Fruit fly (Drosophila melanogaster) whole organism, embryonic: Measurements from ENCODE around the gene ph-p.

Experiments used
- Ada2b ChIP-seq: fragments of 200-800 bp; sonication (Bioruptor generic); IDR thresholded peaks from 2 replicates; pipeline ENCODE4 v1.3.6; 2022; ENCODE audit warnings: missing biosample characterization, missing genetic modification characterization
- CG10321 ChIP-seq: fragments of 200-800 bp; sonication (Bioruptor generic); IDR thresholded peaks from 2 replicates; pipeline ENCODE4 v1.3.6; 2022; ENCODE audit warnings: missing biosample characterization, missing genetic modification characterization
- CG10462 ChIP-seq: fragments of 200-800 bp; sonication (Bioruptor generic); optimal IDR thresholded peaks from 2 replicates; lab custom pipeline; 2016; ENCODE audit warnings: missing biosample characterization, missing genetic modification characterization
- CG11085 ChIP-seq: fragments of 200-800 bp; sonication (Bioruptor generic); IDR thresholded peaks from 2 replicates; pipeline ENCODE4 v1.3.6; 2022; ENCODE audit warnings: missing biosample characterization, missing genetic modification characterization
- CG11456 ChIP-seq: fragments of 200-800 bp; sonication (Bioruptor generic); IDR thresholded peaks from 3 replicates; pipeline ENCODE4 v1.3.6; 2022; ENCODE audit warnings: missing biosample characterization, missing genetic modification characterization
- CG12155 ChIP-seq: fragments of 200-800 bp; sonication (Bioruptor generic); optimal IDR thresholded peaks from 3 replicates; lab custom pipeline; 2016; ENCODE audit warnings: missing biosample characterization, missing genetic modification characterization
- CG1529 ChIP-seq: fragments of 200-800 bp; sonication (Bioruptor generic); optimal IDR thresholded peaks from 3 replicates; lab custom pipeline; 2018; ENCODE audit warnings: missing biosample characterization, missing genetic modification characterization
- CG17186 ChIP-seq: fragments of 200-800 bp; sonication (Bioruptor generic); optimal IDR thresholded peaks from 3 replicates; lab custom pipeline; 2017; ENCODE audit warnings: missing biosample characterization, missing genetic modification reagents, missing genetic modification characterization
- CG18262 ChIP-seq: fragments of 200-800 bp; optimal IDR thresholded peaks from 3 replicates; lab custom pipeline; 2019; ENCODE audit warnings: missing biosample characterization, mild to moderate bottlenecking, missing genetic modification characterization, moderate library complexity
- CG2199 ChIP-seq: fragments of 200-800 bp; sonication (Bioruptor generic); IDR thresholded peaks from 3 replicates; pipeline ENCODE4 v1.3.6; 2022; ENCODE audit warnings: missing biosample characterization, missing genetic modification characterization
- CG2202 ChIP-seq: fragments of 200-800 bp; sonication (Bioruptor generic); optimal IDR thresholded peaks from 2 replicates; lab custom pipeline; 2018; ENCODE audit warnings: missing biosample characterization, mild to moderate bottlenecking, missing genetic modification characterization
- CG31365 ChIP-seq: fragments of 200-800 bp; sonication (Bioruptor generic); optimal IDR thresholded peaks from 2 replicates; lab custom pipeline; 2018; ENCODE audit warnings: missing biosample characterization, mild to moderate bottlenecking, missing genetic modification characterization
- CG3995 ChIP-seq: fragments of 200-800 bp; sonication (Bioruptor generic); optimal IDR thresholded peaks from 3 replicates; lab custom pipeline; 2016; ENCODE audit warnings: missing biosample characterization, missing genetic modification characterization
- CG4360 ChIP-seq: fragments of 200-800 bp; sonication (Bioruptor generic); IDR thresholded peaks from 2 replicates; pipeline ENCODE4 v1.3.6; 2022; ENCODE audit warnings: missing biosample characterization, missing genetic modification characterization
- CG4424 ChIP-seq: fragments of 200-800 bp; sonication (Bioruptor generic); optimal IDR thresholded peaks from 3 replicates; lab custom pipeline; 2016; ENCODE audit warnings: missing biosample characterization, missing genetic modification characterization
- CG9817 ChIP-seq: fragments of 200-800 bp; sonication (Bioruptor generic); optimal IDR thresholded peaks from 2 replicates; lab custom pipeline; 2018; ENCODE audit warnings: missing biosample characterization, mild to moderate bottlenecking, missing genetic modification characterization, moderate library complexity
- D ChIP-seq, 2 experiments: fragments of 200-800 bp in 1 of 2; fragments of >200 bp in 1 of 2; sonication (Bioruptor generic) in 1 of 2; optimal IDR thresholded peaks; 2 replicates in 1 of 2; 3 replicates in 1 of 2; lab custom pipeline; 2017; ENCODE audit warnings: mild to moderate bottlenecking in 1 of 2, missing biosample characterization in 1 of 2, missing genetic modification characterization in 1 of 2, missing genetic modification reagents in 1 of 2
- Dip2 ChIP-seq: fragments of 200-800 bp; sonication (Bioruptor generic); IDR thresholded peaks from 2 replicates; pipeline ENCODE4 v1.3.6; 2022; ENCODE audit warnings: missing biosample characterization, missing genetic modification characterization
- Eip74EF ChIP-seq, 2 experiments: fragments of 200-800 bp in 1 of 2; fragments of >200 bp in 1 of 2; sonication (Bioruptor generic) in 1 of 2; optimal IDR thresholded peaks; 2 replicates each; lab custom pipeline; 2017 to 2019; ENCODE audit warnings: missing biosample characterization in 2 of 2, missing genetic modification characterization in 2 of 2, mild to moderate bottlenecking in 1 of 2, moderate library complexity in 1 of 2
- GATAe ChIP-seq: fragments of 200-800 bp; sonication (Bioruptor generic); conservative IDR thresholded peaks from 2 replicates; pipeline ENCODE4 v1.3.6; 2022; ENCODE audit warnings: missing biosample characterization, missing genetic modification characterization
- Gsc ChIP-seq: fragments of 200-800 bp; sonication (Bioruptor generic); IDR thresholded peaks from 2 replicates; pipeline ENCODE4 v1.3.6; 2022; ENCODE audit warnings: missing biosample characterization, missing genetic modification characterization
- HLH4C ChIP-seq: fragments of 200-800 bp; sonication (Bioruptor generic); IDR thresholded peaks from 3 replicates; pipeline ENCODE4 v1.3.6; 2022; ENCODE audit warnings: missing biosample characterization, missing genetic modification characterization; ENCODE audit not compliant: partially characterized antibody
- Hand ChIP-seq: fragments of 200-800 bp; sonication (Bioruptor generic); optimal IDR thresholded peaks from 2 replicates; lab custom pipeline; 2017; ENCODE audit warnings: mild to moderate bottlenecking, missing biosample characterization, missing genetic modification reagents, missing genetic modification characterization
- Hmr ChIP-seq: fragments of 200-800 bp; sonication (Bioruptor generic); optimal IDR thresholded peaks from 3 replicates; lab custom pipeline; 2017; ENCODE audit warnings: mild to moderate bottlenecking, missing biosample characterization, missing genetic modification reagents, missing genetic modification characterization
- Hr78 ChIP-seq, 2 experiments: fragments of 200-800 bp in 1 of 2; fragments of >200 bp in 1 of 2; sonication (Bioruptor generic) in 1 of 2; optimal IDR thresholded peaks; 2 replicates each; lab custom pipeline; 2017 to 2019; ENCODE audit warnings: missing biosample characterization in 2 of 2, missing genetic modification characterization in 2 of 2, mild to moderate bottlenecking in 1 of 2, moderate library complexity in 1 of 2
- Hsf ChIP-seq: fragments of 200-800 bp; sonication (Bioruptor generic); optimal IDR thresholded peaks from 3 replicates; lab custom pipeline; 2016; ENCODE audit warnings: missing biosample characterization, missing genetic modification characterization
- Lpt ChIP-seq: fragments of >200 bp; optimal IDR thresholded peaks from 2 replicates; lab custom pipeline; 2018; ENCODE audit warnings: missing biosample characterization, missing genetic modification characterization
- MTF-1 ChIP-seq: fragments of 200-800 bp; sonication (Bioruptor generic); optimal IDR thresholded peaks from 2 replicates; lab custom pipeline; 2018; ENCODE audit warnings: missing biosample characterization, mild to moderate bottlenecking, missing genetic modification characterization, borderline replicate concordance
- YL-1 ChIP-seq: fragments of 200-800 bp; sonication (Bioruptor generic); optimal IDR thresholded peaks from 3 replicates; lab custom pipeline; 2017; ENCODE audit warnings: missing biosample characterization, mild to moderate bottlenecking, missing genetic modification characterization
- ab ChIP-seq: fragments of 200-800 bp; sonication (Bioruptor generic); optimal IDR thresholded peaks from 2 replicates; lab custom pipeline; 2016; ENCODE audit warnings: missing biosample characterization, missing genetic modification characterization
- ara ChIP-seq: fragments of 200-800 bp; sonication (Bioruptor generic); IDR thresholded peaks from 2 replicates; pipeline ENCODE4 v1.3.6; 2022; ENCODE audit warnings: missing biosample characterization, missing genetic modification characterization
- bigmax ChIP-seq: fragments of 200-800 bp; sonication (Bioruptor generic); optimal IDR thresholded peaks from 2 replicates; lab custom pipeline; 2018; ENCODE audit warnings: missing biosample characterization, mild to moderate bottlenecking, missing genetic modification characterization
- dimm ChIP-seq: fragments of 200-800 bp; sonication (Bioruptor generic); IDR thresholded peaks from 2 replicates; pipeline ENCODE4 v1.3.6; 2022; ENCODE audit warnings: missing biosample characterization, missing genetic modification characterization
- disco-r ChIP-seq: fragments of 200-800 bp; sonication (Bioruptor generic); optimal IDR thresholded peaks from 2 replicates; lab custom pipeline; 2016; ENCODE audit warnings: missing biosample characterization, missing genetic modification characterization
- emc ChIP-seq: fragments of 200-800 bp; sonication (Bioruptor generic); optimal IDR thresholded peaks from 2 replicates; lab custom pipeline; 2016; ENCODE audit warnings: missing biosample characterization, missing genetic modification characterization
- eyg ChIP-seq: fragments of 200-800 bp; sonication (Bioruptor generic); optimal IDR thresholded peaks from 3 replicates; lab custom pipeline; 2016; ENCODE audit warnings: missing biosample characterization, missing genetic modification characterization
- gce ChIP-seq: fragments of 200-800 bp; sonication (Bioruptor generic); IDR thresholded peaks from 3 replicates; pipeline ENCODE4 v1.3.6; 2022; ENCODE audit warnings: missing biosample characterization, missing genetic modification characterization
- grn ChIP-seq: fragments of 200-800 bp; sonication (Bioruptor generic); optimal IDR thresholded peaks from 3 replicates; lab custom pipeline; 2017; ENCODE audit warnings: missing biosample characterization, missing genetic modification characterization
- insv ChIP-seq, 2 experiments: fragments of 200-800 bp; sonication (Bioruptor generic); optimal IDR thresholded peaks; 3 replicates each; lab custom pipeline; 2016 to 2018; ENCODE audit warnings: missing biosample characterization in 2 of 2, missing genetic modification characterization in 2 of 2
- knrl ChIP-seq: fragments of 200-800 bp; sonication (Bioruptor generic); IDR thresholded peaks from 3 replicates; pipeline ENCODE4 v1.3.6; 2022; ENCODE audit warnings: missing biosample characterization, missing genetic modification characterization; ENCODE audit not compliant: partially characterized antibody
- pb ChIP-seq: fragments of 200-800 bp; sonication (Bioruptor generic); optimal IDR thresholded peaks from 3 replicates; lab custom pipeline; 2016; ENCODE audit warnings: missing biosample characterization, missing genetic modification characterization
- phol ChIP-seq: fragments of 200-800 bp; sonication (Bioruptor generic); optimal IDR thresholded peaks from 3 replicates; lab custom pipeline; 2018; ENCODE audit warnings: missing biosample characterization, mild to moderate bottlenecking, missing genetic modification characterization, moderate library complexity
- scrt ChIP-seq: fragments of 200-800 bp; sonication (Bioruptor generic); optimal IDR thresholded peaks from 2 replicates; lab custom pipeline; 2018; ENCODE audit warnings: missing biosample characterization, mild to moderate bottlenecking, missing genetic modification characterization, moderate library complexity
- sd ChIP-seq: fragments of 200-800 bp; sonication (Bioruptor generic); optimal IDR thresholded peaks from 3 replicates; lab custom pipeline; 2018; ENCODE audit warnings: missing biosample characterization, mild to moderate bottlenecking, missing genetic modification characterization, moderate library complexity
- slbo ChIP-seq: fragments of 200-800 bp; sonication (Bioruptor generic); IDR thresholded peaks from 2 replicates; pipeline ENCODE4 v1.3.6; 2022; ENCODE audit warnings: missing biosample characterization, missing genetic modification characterization
- stc ChIP-seq: fragments of 200-800 bp; sonication (Bioruptor generic); IDR thresholded peaks from 2 replicates; pipeline ENCODE4 v1.3.6; 2022; ENCODE audit warnings: missing biosample characterization, missing genetic modification characterization
- trh ChIP-seq: fragments of 200-800 bp; sonication (Bioruptor generic); optimal IDR thresholded peaks from 2 replicates; lab custom pipeline; 2016; ENCODE audit warnings: missing biosample characterization, missing genetic modification characterization
- wor ChIP-seq: fragments of 200-800 bp; sonication (Bioruptor generic); IDR thresholded peaks from 2 replicates; pipeline ENCODE4 v1.3.6; 2022; ENCODE audit warnings: missing biosample characterization, missing genetic modification characterization
- zen ChIP-seq: fragments of 200-800 bp; sonication (Bioruptor generic); optimal IDR thresholded peaks from 3 replicates; lab custom pipeline; 2018; ENCODE audit warnings: missing biosample characterization, mild to moderate bottlenecking, missing genetic modification characterization, moderate library complexity

The ph-p gene

DNA sequence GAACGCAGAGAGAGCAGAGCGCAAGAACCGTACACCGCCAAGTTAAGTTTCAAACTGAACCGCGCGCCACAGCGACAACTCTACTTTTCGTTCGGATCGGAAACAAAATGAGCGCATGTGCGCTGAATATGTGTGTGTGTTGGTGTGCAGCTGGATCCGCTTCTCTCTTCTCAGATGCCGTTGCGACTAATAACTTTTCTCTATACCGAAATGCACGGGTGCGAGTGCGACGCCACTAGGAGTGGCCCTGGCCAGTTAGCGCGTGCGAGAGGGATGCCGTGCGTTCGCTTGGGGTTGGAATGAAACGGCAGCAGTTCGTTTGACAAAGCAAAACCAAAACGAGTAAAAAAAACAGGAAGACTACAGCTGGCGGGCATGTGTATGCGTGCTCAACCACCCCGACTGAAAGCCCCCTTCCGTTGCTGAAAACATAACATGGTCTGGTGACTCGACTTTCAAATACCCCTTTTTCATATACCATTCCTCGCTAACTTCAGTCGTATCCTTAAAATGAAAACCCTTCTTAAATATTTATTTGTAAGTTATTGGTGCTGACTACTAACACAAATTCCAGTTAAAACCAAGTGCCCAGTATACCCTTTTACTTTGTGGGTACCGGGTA, 1.2 kb downstream of the ph-p start (continued):
- peak; percentile 100 for TF ChIP-seq Hmr
- TF ChIP-seq sd (tag; lab: Kevin White, UChicago): peak; percentile 96
- peak; percentile 100 for TF ChIP-seq trh (GFP tag; lab: Kevin White, UChicago)
- peak; percentile 99 for TF ChIP-seq scrt (GFP tag; lab: Kevin White, UChicago)
- peak; percentile 100 for TF ChIP-seq CG9817 (tag; lab: Kevin White, UChicago)
- TF ChIP-seq CG31365: peak; percentile 96
- TF ChIP-seq CG18262: peak; percentile 100
- peak; percentile 90 for TF ChIP-seq bigmax (GFP tag; lab: Kevin White, UChicago)
- peak; percentile 71 to 87 for TF ChIP-seq insv (GFP tag; optimal IDR thresholded peaks at IDR 0.05; lab: Kevin White, UChicago)
- peak; percentile 98 for TF ChIP-seq CG10321
- TF ChIP-seq CG2199 (GFP tag; lab: Robert Waterston, UW): peak; percentile 100
- TF ChIP-seq CG11456 (GFP tag; lab: Robert Waterston, UW): peak; percentile 100
- TF ChIP-seq CG4424 (GFP tag; lab: Kevin White, UChicago): peak; percentile 100
- TF ChIP-seq CG2202: peak; percentile 100
- TF ChIP-seq MTF-1: peak; percentile 100
- TF ChIP-seq dimm (GFP tag; lab: Robert Waterston, UW): peak; percentile 100
- TF ChIP-seq Hand (GFP tag; lab: Kevin White, UChicago): peak; percentile 99
- TF ChIP-seq Gsc: peak; percentile 100
- TF ChIP-seq eyg (GFP tag; lab: Kevin White, UChicago): peak; percentile 100
- TF ChIP-seq Eip74EF (GFP tag; optimal IDR thresholded peaks at IDR 0.05; lab: Kevin White, UChicago): peak in 1 of 2 experiments; percentile 99
- peak; percentile 90 for TF ChIP-seq CG3995 (GFP tag; lab: Kevin White, UChicago)
- peak; percentile 100 for TF ChIP-seq Ada2b (GFP tag; lab: Robert Waterston, UW)
- TF ChIP-seq CG11085: peak; percentile 100
- peak; percentile 99 for TF ChIP-seq CG12155 (GFP tag; lab: Kevin White, UChicago)
- peak; percentile 100 for TF ChIP-seq disco-r (GFP tag; lab: Kevin White, UChicago)
- TF ChIP-seq GATAe (GFP tag; lab: Robert Waterston, UW): peak; percentile 100
- peak; percentile 100 for TF ChIP-seq emc
- peak; percentile 100 for TF ChIP-seq zen
- peak; percentile 100 for TF ChIP-seq ara
- peak; percentile 100 for TF ChIP-seq ab (GFP tag; lab: Kevin White, UChicago)
- TF ChIP-seq phol: peak; percentile 100
- peak; percentile 100 for TF ChIP-seq CG10462 (GFP tag; lab: Kevin White, UChicago)
- no peak for TF ChIP-seq HLH4C (GFP tag; lab: Robert Waterston, UW)
- peak; percentile 100 for TF ChIP-seq gce (GFP tag; lab: Robert Waterston, UW)
- TF ChIP-seq Lpt (GFP tag; lab: Kevin White, UChicago): peak; percentile 1
- TF ChIP-seq D (optimal IDR thresholded peaks at IDR 0.05; lab: Kevin White, UChicago): no peak
- TF ChIP-seq D (GFP tag; optimal IDR thresholded peaks at IDR 0.05; lab: Kevin White, UChicago): peak; percentile 100
- peak in 1 of 2 experiments; percentile 95 for TF ChIP-seq Hr78 (GFP tag; optimal IDR thresholded peaks at IDR 0.05; lab: Kevin White, UChicago)
- TF ChIP-seq CG17186: peak; percentile 98
- peak; percentile 100 for TF ChIP-seq CG1529 (GFP tag; lab: Kevin White, UChicago)
- TF ChIP-seq grn: peak; percentile 96
- peak; percentile 100 for TF ChIP-seq pb (GFP tag; lab: Kevin White, UChicago)
- TF ChIP-seq stc (GFP tag; lab: Robert Waterston, UW): peak; percentile 100
- TF ChIP-seq Hsf: peak; percentile 100
- TF ChIP-seq Dip2: peak; percentile 85
- peak; percentile 98 for TF ChIP-seq YL-1
- no peak; the same call in 1 of the 3 replicates for TF ChIP-seq knrl (GFP tag; lab: Robert Waterston, UW)
- TF ChIP-seq CG4360 (GFP tag; lab: Robert Waterston, UW): peak; percentile 97
- peak; percentile 100 for TF ChIP-seq wor (GFP tag; lab: Robert Waterston, UW)
- TF ChIP-seq slbo: peak; percentile 100
